Fruit fly (Drosophila melanogaster) whole organism, embryonic: ENCODE results near the gene MRP.

Experiments
- Ada2b ChIP-seq: fragments of 200-800 bp; sonication (Bioruptor generic); IDR thresholded peaks from 2 replicates; pipeline ENCODE4 v1.3.6; 2022; ENCODE audit warnings: missing biosample characterization, missing genetic modification characterization
- BEAF-32 ChIP-seq: fragments of 200-800 bp; sonication (Bioruptor generic); optimal IDR thresholded peaks from 3 replicates; lab custom pipeline; 2017; ENCODE audit warnings: missing biosample characterization, missing genetic modification characterization, mild to moderate bottlenecking, moderate library complexity, missing genetic modification reagents
- CG10431 ChIP-seq: fragments of 200-800 bp; sonication (Bioruptor generic); optimal IDR thresholded peaks from 3 replicates; lab custom pipeline; 2018; ENCODE audit warnings: missing biosample characterization, mild to moderate bottlenecking, missing genetic modification characterization
- CG10543 ChIP-seq: fragments of 200-800 bp; sonication (Bioruptor generic); optimal IDR thresholded peaks from 3 replicates; lab custom pipeline; 2017; ENCODE audit warnings: missing biosample characterization, mild to moderate bottlenecking, missing genetic modification characterization, moderate library complexity
- CG11723 ChIP-seq: fragments of 200-800 bp; sonication (Bioruptor generic); optimal IDR thresholded peaks from 2 replicates; lab custom pipeline; 2017; ENCODE audit warnings: missing biosample characterization, mild to moderate bottlenecking, missing genetic modification characterization
- CG12659 ChIP-seq: fragments of 200-800 bp; sonication (Bioruptor generic); optimal IDR thresholded peaks from 3 replicates; lab custom pipeline; 2017; ENCODE audit warnings: mild to moderate bottlenecking, missing biosample characterization, missing genetic modification reagents, missing genetic modification characterization
- CG13624 ChIP-seq: fragments of 200-800 bp; sonication (Bioruptor generic); optimal IDR thresholded peaks from 2 replicates; lab custom pipeline; 2016; ENCODE audit warnings: missing biosample characterization, missing genetic modification characterization
- CG14965 ChIP-seq: fragments of 200-800 bp; sonication (Bioruptor generic); optimal IDR thresholded peaks from 2 replicates; lab custom pipeline; 2016; ENCODE audit warnings: missing biosample characterization, missing genetic modification characterization, borderline replicate concordance
- CG17361 ChIP-seq: fragments of 200-800 bp; sonication (Bioruptor generic); IDR thresholded peaks from 3 replicates; pipeline ENCODE4 v1.3.6; 2022; ENCODE audit warnings: missing biosample characterization, missing genetic modification characterization
- CG17912 ChIP-seq: fragments of 200-800 bp; sonication (Bioruptor generic); optimal IDR thresholded peaks from 2 replicates; lab custom pipeline; 2018; ENCODE audit warnings: missing biosample characterization, mild to moderate bottlenecking, missing genetic modification characterization
- CG18764 ChIP-seq: fragments of 200-800 bp; sonication (Bioruptor generic); optimal IDR thresholded peaks from 3 replicates; lab custom pipeline; 2016; ENCODE audit warnings: missing biosample characterization, missing genetic modification characterization
- CG33557 ChIP-seq: fragments of 200-800 bp; sonication (Bioruptor generic); optimal IDR thresholded peaks from 2 replicates; lab custom pipeline; 2019; ENCODE audit warnings: missing biosample characterization, mild to moderate bottlenecking, missing genetic modification characterization, moderate library complexity
- CG34422 ChIP-seq: fragments of 200-800 bp; sonication (Bioruptor generic); IDR thresholded peaks from 3 replicates; pipeline ENCODE4 v1.3.6; 2022; ENCODE audit warnings: missing biosample characterization, missing genetic modification characterization
- CG4617 ChIP-seq: fragments of 200-800 bp; sonication (Bioruptor generic); optimal IDR thresholded peaks from 3 replicates; lab custom pipeline; 2016; ENCODE audit warnings: missing biosample characterization, missing genetic modification characterization, borderline replicate concordance
- CG8388 ChIP-seq: fragments of 200-800 bp; sonication (Bioruptor generic); optimal IDR thresholded peaks from 2 replicates; lab custom pipeline; 2019; ENCODE audit warnings: missing biosample characterization, mild to moderate bottlenecking, missing genetic modification characterization, moderate library complexity
- CHES-1-like ChIP-seq: fragments of 200-800 bp; sonication (Bioruptor generic); optimal IDR thresholded peaks from 2 replicates; lab custom pipeline; 2016; ENCODE audit warnings: missing biosample characterization, missing genetic modification characterization
- Deaf1 ChIP-seq: fragments of 200-800 bp; optimal IDR thresholded peaks from 3 replicates; lab custom pipeline; 2019; ENCODE audit warnings: missing biosample characterization, mild to moderate bottlenecking, missing genetic modification characterization, moderate library complexity
- Dp ChIP-seq: fragments of 200-800 bp; sonication (Bioruptor generic); optimal IDR thresholded peaks from 2 replicates; lab custom pipeline; 2018; ENCODE audit warnings: missing biosample characterization, mild to moderate bottlenecking, missing genetic modification characterization, moderate library complexity
- E2f1 ChIP-seq: fragments of 200-800 bp; sonication (Bioruptor generic); IDR thresholded peaks from 2 replicates; pipeline ENCODE4 v1.3.6; 2022; ENCODE audit warnings: missing biosample characterization, missing genetic modification characterization
- E2f2 ChIP-seq: fragments of 200-800 bp; sonication (Bioruptor generic); IDR thresholded peaks from 2 replicates; pipeline ENCODE4 v1.3.6; 2022; ENCODE audit warnings: missing biosample characterization, missing genetic modification characterization
- Fer2 ChIP-seq: fragments of 200-800 bp; sonication (Bioruptor generic); optimal IDR thresholded peaks from 2 replicates; lab custom pipeline; 2018; ENCODE audit warnings: missing biosample characterization, mild to moderate bottlenecking, missing genetic modification characterization, moderate library complexity
- H15 ChIP-seq: fragments of 200-800 bp; sonication (Bioruptor generic); IDR thresholded peaks from 3 replicates; pipeline ENCODE4 v1.3.6; 2022; ENCODE audit warnings: missing biosample characterization, missing genetic modification characterization
- Hr78 ChIP-seq, 2 experiments: fragments of 200-800 bp in 1 of 2; fragments of >200 bp in 1 of 2; sonication (Bioruptor generic) in 1 of 2; optimal IDR thresholded peaks; 2 replicates each; lab custom pipeline; 2017 to 2019; ENCODE audit warnings: missing biosample characterization in 2 of 2, missing genetic modification characterization in 2 of 2, mild to moderate bottlenecking in 1 of 2, moderate library complexity in 1 of 2
- MESR4 ChIP-seq: fragments of 200-800 bp; sonication (Bioruptor generic); optimal IDR thresholded peaks from 2 replicates; lab custom pipeline; 2018; ENCODE audit warnings: missing biosample characterization, mild to moderate bottlenecking, missing genetic modification characterization, moderate library complexity
- Mes4 ChIP-seq: fragments of 200-800 bp; sonication (Bioruptor generic); optimal IDR thresholded peaks from 2 replicates; lab custom pipeline; 2016; ENCODE audit warnings: missing biosample characterization, missing genetic modification characterization
- NK7.1 ChIP-seq: fragments of 200-800 bp; sonication (Bioruptor generic); optimal IDR thresholded peaks from 3 replicates; lab custom pipeline; 2016; ENCODE audit warnings: missing biosample characterization, missing genetic modification characterization
- PHDP ChIP-seq: fragments of 200-800 bp; sonication (Bioruptor generic); optimal IDR thresholded peaks from 3 replicates; lab custom pipeline; 2018; ENCODE audit warnings: missing biosample characterization, mild to moderate bottlenecking, missing genetic modification characterization, moderate library complexity
- Rfx ChIP-seq: fragments of 200-800 bp; sonication (Bioruptor generic); IDR thresholded peaks from 2 replicates; pipeline ENCODE4 v1.3.6; 2022; ENCODE audit warnings: missing biosample characterization, missing genetic modification characterization
- Side ChIP-seq: fragments of 200-800 bp; sonication (Bioruptor generic); optimal IDR thresholded peaks from 2 replicates; lab custom pipeline; 2016; ENCODE audit warnings: missing biosample characterization, missing genetic modification characterization
- Sry-β ChIP-seq: fragments of 200-800 bp; sonication (Bioruptor generic); optimal IDR thresholded peaks from 2 replicates; lab custom pipeline; 2018; ENCODE audit warnings: missing biosample characterization, mild to moderate bottlenecking, missing genetic modification characterization, moderate library complexity
- Ssrp ChIP-seq: fragments of 200-800 bp; sonication (Bioruptor generic); optimal IDR thresholded peaks from 2 replicates; lab custom pipeline; 2018; ENCODE audit warnings: missing biosample characterization, mild to moderate bottlenecking, missing genetic modification characterization, moderate library complexity
- Usf ChIP-seq: fragments of 200-800 bp; sonication (Bioruptor generic); optimal IDR thresholded peaks from 2 replicates; lab custom pipeline; 2017; ENCODE audit warnings: missing genotype, missing biosample characterization, missing genetic modification characterization
- br ChIP-seq: fragments of >200 bp; optimal IDR thresholded peaks from 2 replicates; lab custom pipeline; 2017
- btn ChIP-seq: fragments of 200-800 bp; sonication (Bioruptor generic); optimal IDR thresholded peaks from 2 replicates; lab custom pipeline; 2016; ENCODE audit warnings: missing biosample characterization, missing genetic modification characterization
- chinmo ChIP-seq: fragments of 200-800 bp; sonication (Bioruptor generic); IDR thresholded peaks from 4 replicates; pipeline ENCODE4 v1.3.6; 2022; ENCODE audit warnings: missing biosample characterization, missing genetic modification characterization; ENCODE audit not compliant: partially characterized antibody
- cwo ChIP-seq: fragments of 200-800 bp; sonication (Bioruptor generic); optimal IDR thresholded peaks from 3 replicates; lab custom pipeline; 2017; ENCODE audit warnings: missing biosample characterization, missing genetic modification characterization, mild to moderate bottlenecking, moderate library complexity, missing genetic modification reagents
- dati ChIP-seq: fragments of 200-800 bp; sonication (Bioruptor generic); IDR thresholded peaks from 2 replicates; pipeline ENCODE4 v1.3.6; 2022; ENCODE audit warnings: missing biosample characterization, missing genetic modification characterization
- eve ChIP-seq, 2 experiments: fragments of >200 bp; optimal IDR thresholded peaks; 2 replicates each; lab custom pipeline; 2017; ENCODE audit warnings: missing biosample characterization in 2 of 2, missing genetic modification characterization in 2 of 2
- ham ChIP-seq: fragments of 200-800 bp; sonication (Bioruptor generic); IDR thresholded peaks from 2 replicates; pipeline ENCODE4 v1.3.6; 2022; ENCODE audit warnings: missing biosample characterization, missing genetic modification characterization
- kni ChIP-seq: fragments of 200-800 bp; sonication (Bioruptor generic); optimal IDR thresholded peaks from 3 replicates; lab custom pipeline; 2017; ENCODE audit warnings: mild to moderate bottlenecking, missing biosample characterization, missing genetic modification reagents, missing genetic modification characterization
- lab ChIP-seq: fragments of 200-800 bp; sonication (Bioruptor generic); optimal IDR thresholded peaks from 3 replicates; lab custom pipeline; 2017; ENCODE audit warnings: missing biosample characterization, missing genetic modification characterization, mild to moderate bottlenecking, moderate library complexity, missing genetic modification reagents
- onecut ChIP-seq: fragments of 200-800 bp; sonication (Bioruptor generic); IDR thresholded peaks from 2 replicates; pipeline ENCODE4 v1.3.6; 2022; ENCODE audit warnings: missing biosample characterization, missing genetic modification characterization
- otp ChIP-seq: fragments of 200-800 bp; sonication (Bioruptor generic); IDR thresholded peaks from 3 replicates; pipeline ENCODE4, ENCODE4 v1.3.6; 2022; ENCODE audit warnings: missing biosample characterization, missing genetic modification characterization
- pb ChIP-seq: fragments of 200-800 bp; sonication (Bioruptor generic); optimal IDR thresholded peaks from 3 replicates; lab custom pipeline; 2016; ENCODE audit warnings: missing biosample characterization, missing genetic modification characterization
- pita ChIP-seq: fragments of 200-800 bp; sonication (Bioruptor generic); optimal IDR thresholded peaks from 2 replicates; lab custom pipeline; 2017; ENCODE audit warnings: missing biosample characterization, mild to moderate bottlenecking, missing genetic modification characterization
- psq ChIP-seq: fragments of 200-800 bp; sonication (Bioruptor generic); optimal IDR thresholded peaks from 2 replicates; lab custom pipeline; 2017; ENCODE audit warnings: missing biosample characterization, missing genetic modification characterization
- pum ChIP-seq: fragments of 200-800 bp; sonication (Bioruptor generic); optimal IDR thresholded peaks from 2 replicates; lab custom pipeline; 2016; ENCODE audit warnings: missing biosample characterization, missing genetic modification characterization
- ro ChIP-seq: fragments of 200-800 bp; sonication (Bioruptor generic); IDR thresholded peaks from 2 replicates; pipeline ENCODE4 v1.3.6; 2022; ENCODE audit warnings: missing biosample characterization, missing genetic modification characterization
- sna ChIP-seq: fragments of 200-800 bp; sonication (Bioruptor generic); IDR thresholded peaks from 2 replicates; pipeline ENCODE4 v1.3.6; 2022; ENCODE audit warnings: missing biosample characterization, missing genetic modification characterization; ENCODE audit not compliant: partially characterized antibody
- zfh2 ChIP-seq: fragments of 200-800 bp; sonication (Bioruptor generic); optimal IDR thresholded peaks from 2 replicates; lab custom pipeline; 2016; ENCODE audit warnings: missing biosample characterization, missing genetic modification characterization

Gene MRP

dm6 chr2L:12694823-12695420 is 23.9 kb upstream of the MRP start, which contains the start of the genes IFT43 and PICK1 (continued):
- TF ChIP-seq Ada2b (GFP tag; lab: Robert Waterston, UW), result no peak
- TF ChIP-seq Deaf1 (tag; lab: Kevin White, UChicago), result no peak
- no peak for TF ChIP-seq Side (GFP tag; lab: Kevin White, UChicago)
- no peak for TF ChIP-seq eve (GFP tag; optimal IDR thresholded peaks at IDR 0.05; lab: Kevin White, UChicago)
- no peak for TF ChIP-seq br
- peak; percentile 37 for TF ChIP-seq Dp (GFP tag; lab: Kevin White, UChicago)
- peak; percentile 4 for TF ChIP-seq CHES-1-like (GFP tag; lab: Kevin White, UChicago)
- TF ChIP-seq E2f2 (GFP tag; lab: Robert Waterston, UW), result peak; percentile 47; the same call in 1 of the 2 replicates
- TF ChIP-seq psq (GFP tag; lab: Kevin White, UChicago), result no peak
- no peak for TF ChIP-seq dati (GFP tag; lab: Robert Waterston, UW)
- TF ChIP-seq CG10431 (GFP tag; lab: Kevin White, UChicago), result no peak
- no peak for TF ChIP-seq CG18764 (GFP tag; lab: Kevin White, UChicago)
- TF ChIP-seq E2f1 (GFP tag; lab: Robert Waterston, UW), result no peak
- no peak for TF ChIP-seq Mes4
- no peak for TF ChIP-seq H15 (GFP tag; lab: Robert Waterston, UW)
- no peak for TF ChIP-seq CG17361
- peak; percentile 98 for TF ChIP-seq onecut (GFP tag; lab: Robert Waterston, UW)
- no peak for TF ChIP-seq PHDP (tag; lab: Kevin White, UChicago)
- no peak for TF ChIP-seq Ssrp (tag; lab: Kevin White, UChicago)
- TF ChIP-seq lab (GFP tag; lab: Kevin White, UChicago), result no peak
- peak; percentile 42 for TF ChIP-seq CG4617 (GFP tag; lab: Kevin White, UChicago)
- peak; percentile 37 for TF ChIP-seq CG12659 (GFP tag; lab: Kevin White, UChicago)
- no peak for TF ChIP-seq pb (GFP tag; lab: Kevin White, UChicago)
- TF ChIP-seq CG33557 (GFP tag; lab: Kevin White, UChicago), result no peak
- no peak for TF ChIP-seq pum (GFP tag; lab: Kevin White, UChicago)
- TF ChIP-seq kni, result no peak
- TF ChIP-seq CG34422, result peak; percentile 54; the same call in 1 of the 3 replicates
- peak; percentile 76 for TF ChIP-seq sna (GFP tag; lab: Robert Waterston, UW)
- no peak for TF ChIP-seq Hr78 (GFP tag; optimal IDR thresholded peaks at IDR 0.05; lab: Kevin White, UChicago)
- no peak for TF ChIP-seq CG13624
- no peak for TF ChIP-seq CG8388 (GFP tag; lab: Kevin White, UChicago)
- peak; percentile 82 for TF ChIP-seq BEAF-32
- no peak for TF ChIP-seq Fer2
- no peak for TF ChIP-seq CG17912 (GFP tag; lab: Kevin White, UChicago)
- TF ChIP-seq CG11723 (GFP tag; lab: Kevin White, UChicago), result no peak
- TF ChIP-seq Usf (GFP tag; lab: Kevin White, UChicago), result no peak
- TF ChIP-seq zfh2 (GFP tag; lab: Kevin White, UChicago), result no peak
- no peak for TF ChIP-seq ro (GFP tag; lab: Robert Waterston, UW)
- TF ChIP-seq CG14965 (GFP tag; lab: Kevin White, UChicago), result no peak
- no peak for TF ChIP-seq btn (GFP tag; lab: Kevin White, UChicago)
- TF ChIP-seq CG10543 (GFP tag; lab: Kevin White, UChicago), result no peak
- no peak for TF ChIP-seq chinmo (GFP tag; lab: Robert Waterston, UW)
- TF ChIP-seq otp (GFP tag; lab: Robert Waterston, UW), result no peak
- TF ChIP-seq cwo (GFP tag; lab: Kevin White, UChicago), result no peak
- no peak for TF ChIP-seq ham (GFP tag; lab: Robert Waterston, UW)
- peak; percentile 31 for TF ChIP-seq MESR4 (GFP tag; lab: Kevin White, UChicago)
- no peak for TF ChIP-seq pita (GFP tag; lab: Kevin White, UChicago)
- TF ChIP-seq Sry-β (GFP tag; lab: Kevin White, UChicago), result peak; percentile 37
- TF ChIP-seq NK7.1 (GFP tag; lab: Kevin White, UChicago), result no peak
- TF ChIP-seq Rfx (GFP tag; lab: Robert Waterston, UW), result peak; percentile 89
